Fruit fly (Drosophila melanogaster): ENCODE results near the gene Alg1.

Gene Alg1

dm6 chr3R:17759773-17760476, 51.0 kb downstream of the Alg1 start (continued):
- TF ChIP-seq klu (GFP tag; IDR thresholded peaks at IDR 0.05): no peak
- TF ChIP-seq CG8290 (GFP tag; optimal IDR thresholded peaks at IDR 0.05): no peak
- peak in 1 of 2 experiments; percentile 32 for TF ChIP-seq CG8290 (tag; optimal IDR thresholded peaks at IDR 0.05)
- TF ChIP-seq CG3995 (GFP tag; optimal IDR thresholded peaks at IDR 0.05): no peak
- peak in 1 of 2 experiments; percentile 82 for TF ChIP-seq Hr78 (GFP tag; optimal IDR thresholded peaks at IDR 0.05)
- TF ChIP-seq CG14014 (GFP tag; IDR thresholded peaks at IDR 0.05): no peak
- TF ChIP-seq cad (GFP tag; optimal IDR thresholded peaks at IDR 0.05): no peak
- no peak for TF ChIP-seq fd102C (GFP tag; optimal IDR thresholded peaks at IDR 0.05)
